Worm (Caenorhabditis elegans): ENCODE data around the gene nid-1.

- TF ChIP-seq him-1 (tag; optimal IDR thresholded peaks at IDR 0.05) (no peak), W03F9.2 (tag; optimal IDR thresholded peaks at IDR 0.05) (no peak)
These were observed 5.9 kb upstream of the nid-1 start, which contains the start of gene ttr-27 for ce11 chrV:12904054-12904453.
